Fruit fly (Drosophila melanogaster): Measurements from ENCODE around the gene CG13021.

dm6 chrX:3545849-3546518 lies 31.9 kb downstream of the CG13021 start:
- TF ChIP-seq CTCF (optimal IDR thresholded peaks at IDR 0.05) (no peak), CG8478 (optimal IDR thresholded peaks at IDR 0.05) (no peak)
